Worm (Caenorhabditis elegans): ENCODE data around the gene xpc-1.

xpc-1 gene

DNA sequence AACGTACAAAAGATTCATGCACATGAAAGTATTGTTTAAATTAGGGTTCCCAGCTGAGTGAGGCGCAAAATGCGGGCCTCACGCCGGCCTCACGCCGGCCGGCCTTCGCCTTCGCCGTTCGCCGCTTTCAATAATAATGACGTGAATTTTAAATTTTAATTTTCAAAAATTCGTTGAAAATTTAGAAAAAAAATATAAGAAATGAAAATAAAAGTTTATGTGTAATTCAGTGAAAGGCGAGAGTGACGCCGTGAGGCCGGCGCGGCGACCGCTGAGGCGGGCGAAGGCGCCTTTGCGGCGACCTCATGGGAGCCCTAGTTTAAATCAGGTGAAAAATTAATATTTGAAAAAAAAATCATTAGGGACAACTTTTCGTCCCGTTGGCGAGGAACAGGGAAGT is 64.6 kb downstream of the xpc-1 start:
- TF ChIP-seq dmd-4 (tag; optimal IDR thresholded peaks at IDR 0.05; ENCODE audit: borderline replicate concordance): no peak
- no peak for TF ChIP-seq nhr-11 (tag; optimal IDR thresholded peaks at IDR 0.05)

Measured in whole organism, late embryonic.